Fruit fly (Drosophila melanogaster) whole organism, embryonic: ENCODE measurements around the gene CG31287.

Experiments used
- Ada2b ChIP-seq: fragments of 200-800 bp; sonication (Bioruptor generic); IDR thresholded peaks from 2 replicates; pipeline ENCODE4 v1.3.6; 2022; ENCODE audit warnings: missing biosample characterization, missing genetic modification characterization
- B-H2 ChIP-seq: fragments of 200-800 bp; sonication (Bioruptor generic); optimal IDR thresholded peaks from 2 replicates; lab custom pipeline; 2018; ENCODE audit warnings: missing biosample characterization, mild to moderate bottlenecking, missing genetic modification characterization
- CG1024 ChIP-seq: fragments of 200-800 bp; sonication (Bioruptor generic); IDR thresholded peaks from 2 replicates; pipeline ENCODE4 v1.3.6; 2022; ENCODE audit warnings: missing biosample characterization, missing genetic modification characterization
- CG10274 ChIP-seq: fragments of 200-800 bp; sonication (Bioruptor generic); optimal IDR thresholded peaks from 3 replicates; lab custom pipeline; 2017; ENCODE audit warnings: missing biosample characterization, mild to moderate bottlenecking, missing genetic modification characterization
- CG11723 ChIP-seq: fragments of 200-800 bp; sonication (Bioruptor generic); optimal IDR thresholded peaks from 2 replicates; lab custom pipeline; 2017; ENCODE audit warnings: missing biosample characterization, mild to moderate bottlenecking, missing genetic modification characterization
- CG12071 ChIP-seq: fragments of 200-800 bp; sonication (Bioruptor generic); optimal IDR thresholded peaks from 3 replicates; lab custom pipeline; 2018; ENCODE audit warnings: missing biosample characterization, mild to moderate bottlenecking, missing genetic modification characterization
- CG12104 ChIP-seq: fragments of 200-800 bp; sonication (Bioruptor generic); optimal IDR thresholded peaks from 3 replicates; lab custom pipeline; 2016; ENCODE audit warnings: missing biosample characterization, missing genetic modification characterization
- CG12155 ChIP-seq: fragments of 200-800 bp; sonication (Bioruptor generic); optimal IDR thresholded peaks from 3 replicates; lab custom pipeline; 2016; ENCODE audit warnings: missing biosample characterization, missing genetic modification characterization
- CG14014 ChIP-seq: fragments of 200-800 bp; sonication (Bioruptor generic); IDR thresholded peaks from 2 replicates; pipeline ENCODE4 v1.3.6; 2022; ENCODE audit warnings: missing biosample characterization, missing genetic modification characterization
- CG14860 ChIP-seq: fragments of 200-800 bp; sonication (Bioruptor generic); IDR thresholded peaks from 3 replicates; pipeline ENCODE4 v1.3.6; 2022; ENCODE audit warnings: missing biosample characterization, missing genetic modification characterization; ENCODE audit not compliant: partially characterized antibody
- CG15601 ChIP-seq: fragments of 200-800 bp; sonication (Bioruptor generic); optimal IDR thresholded peaks from 3 replicates; lab custom pipeline; 2019; ENCODE audit warnings: missing biosample characterization, mild to moderate bottlenecking, missing genetic modification characterization, moderate library complexity
- CG1603 ChIP-seq: fragments of 200-800 bp; sonication (Bioruptor generic); optimal IDR thresholded peaks from 2 replicates; lab custom pipeline; 2019; ENCODE audit warnings: missing biosample characterization, mild to moderate bottlenecking, missing genetic modification characterization, moderate library complexity
- CG17186 ChIP-seq: fragments of 200-800 bp; sonication (Bioruptor generic); optimal IDR thresholded peaks from 3 replicates; lab custom pipeline; 2017; ENCODE audit warnings: missing biosample characterization, missing genetic modification reagents, missing genetic modification characterization
- CG17802 ChIP-seq: fragments of 200-800 bp; sonication (Bioruptor generic); optimal IDR thresholded peaks from 2 replicates; lab custom pipeline; 2018; ENCODE audit warnings: missing biosample characterization, mild to moderate bottlenecking, missing genetic modification characterization, moderate library complexity
- CG18599 ChIP-seq: fragments of 200-800 bp; sonication (Bioruptor generic); optimal IDR thresholded peaks from 3 replicates; lab custom pipeline; 2017; ENCODE audit warnings: missing biosample characterization, missing genetic modification characterization, mild to moderate bottlenecking, moderate library complexity, missing genetic modification reagents
- CG2129 ChIP-seq: fragments of 200-800 bp; sonication (Bioruptor generic); IDR thresholded peaks from 2 replicates; pipeline ENCODE4 v1.3.6; 2022; ENCODE audit warnings: missing biosample characterization, missing genetic modification characterization; ENCODE audit not compliant: partially characterized antibody
- CG3847 ChIP-seq: fragments of 200-800 bp; sonication (Bioruptor generic); IDR thresholded peaks from 2 replicates; pipeline ENCODE4 v1.3.6; 2022; ENCODE audit warnings: missing biosample characterization, missing genetic modification characterization
- CG4424 ChIP-seq: fragments of 200-800 bp; sonication (Bioruptor generic); optimal IDR thresholded peaks from 3 replicates; lab custom pipeline; 2016; ENCODE audit warnings: missing biosample characterization, missing genetic modification characterization
- CG7987 ChIP-seq: fragments of 200-800 bp; sonication (Bioruptor generic); optimal IDR thresholded peaks from 2 replicates; lab custom pipeline; 2018; ENCODE audit warnings: missing biosample characterization, mild to moderate bottlenecking, missing genetic modification characterization, moderate library complexity
- CG8359 ChIP-seq: fragments of 200-800 bp; sonication (Bioruptor generic); optimal IDR thresholded peaks from 2 replicates; lab custom pipeline; 2017; ENCODE audit warnings: missing biosample characterization, mild to moderate bottlenecking, missing genetic modification characterization, borderline replicate concordance
- CG9215 ChIP-seq: fragments of 200-800 bp; sonication (Bioruptor generic); IDR thresholded peaks from 2 replicates; pipeline ENCODE4 v1.3.6; 2022; ENCODE audit warnings: missing biosample characterization, missing genetic modification characterization
- CG9437 ChIP-seq: fragments of 200-800 bp; sonication (Bioruptor generic); optimal IDR thresholded peaks from 2 replicates; lab custom pipeline; 2018; ENCODE audit warnings: missing biosample characterization, mild to moderate bottlenecking, missing genetic modification characterization
- Elba2 ChIP-seq: fragments of 200-800 bp; sonication (Bioruptor generic); optimal IDR thresholded peaks from 3 replicates; lab custom pipeline; 2016; ENCODE audit warnings: missing biosample characterization, missing genetic modification characterization
- Ets65A ChIP-seq: fragments of 200-800 bp; sonication (Bioruptor generic); peaks from one replicate; lab custom pipeline; 2016; ENCODE audit warnings: missing biosample characterization, missing genetic modification characterization
- Hr78 ChIP-seq, 2 experiments: fragments of 200-800 bp in 1 of 2; fragments of >200 bp in 1 of 2; sonication (Bioruptor generic) in 1 of 2; optimal IDR thresholded peaks; 2 replicates each; lab custom pipeline; 2017 to 2019; ENCODE audit warnings: missing biosample characterization in 2 of 2, missing genetic modification characterization in 2 of 2, mild to moderate bottlenecking in 1 of 2, moderate library complexity in 1 of 2
- MBD-R2 ChIP-seq: fragments of 200-800 bp; sonication (Bioruptor generic); IDR thresholded peaks from 2 replicates; pipeline ENCODE4 v1.3.6; 2022; ENCODE audit warnings: missing biosample characterization, missing genetic modification characterization
- Mes4 ChIP-seq: fragments of 200-800 bp; sonication (Bioruptor generic); optimal IDR thresholded peaks from 2 replicates; lab custom pipeline; 2016; ENCODE audit warnings: missing biosample characterization, missing genetic modification characterization
- NfI ChIP-seq: fragments of 200-800 bp; sonication (Bioruptor generic); optimal IDR thresholded peaks from 3 replicates; lab custom pipeline; 2018; ENCODE audit warnings: missing biosample characterization, mild to moderate bottlenecking, missing genetic modification characterization, moderate library complexity
- Side ChIP-seq: fragments of 200-800 bp; sonication (Bioruptor generic); optimal IDR thresholded peaks from 2 replicates; lab custom pipeline; 2016; ENCODE audit warnings: missing biosample characterization, missing genetic modification characterization
- Six4 ChIP-seq: fragments of 200-800 bp; sonication (Bioruptor generic); optimal IDR thresholded peaks from 2 replicates; lab custom pipeline; 2016; ENCODE audit warnings: missing biosample characterization, missing genetic modification characterization
- abd-A ChIP-seq: fragments of 200-800 bp; sonication (Bioruptor generic); optimal IDR thresholded peaks from 3 replicates; lab custom pipeline; 2019; ENCODE audit warnings: missing biosample characterization, mild to moderate bottlenecking, missing genetic modification characterization, moderate library complexity
- ase ChIP-seq: fragments of 200-800 bp; sonication (Bioruptor generic); IDR thresholded peaks from 3 replicates; pipeline ENCODE4 v1.3.6; 2022; ENCODE audit warnings: missing biosample characterization, missing genetic modification characterization
- ash1 ChIP-seq: fragments of 200-800 bp; sonication (Bioruptor generic); optimal IDR thresholded peaks from 2 replicates; lab custom pipeline; 2018; ENCODE audit warnings: missing biosample characterization, mild to moderate bottlenecking, missing genetic modification characterization
- btn ChIP-seq: fragments of 200-800 bp; sonication (Bioruptor generic); optimal IDR thresholded peaks from 2 replicates; lab custom pipeline; 2016; ENCODE audit warnings: missing biosample characterization, missing genetic modification characterization
- chm ChIP-seq: fragments of 200-800 bp; sonication (Bioruptor generic); IDR thresholded peaks from 2 replicates; pipeline ENCODE4 v1.3.6; 2022; ENCODE audit warnings: missing biosample characterization, missing genetic modification characterization
- chn ChIP-seq: fragments of 200-800 bp; sonication (Bioruptor generic); optimal IDR thresholded peaks from 2 replicates; lab custom pipeline; 2016; ENCODE audit warnings: missing biosample characterization, missing genetic modification characterization
- ci ChIP-seq: fragments of 200-800 bp; sonication (Bioruptor generic); IDR thresholded peaks from 3 replicates; pipeline ENCODE4 v1.3.6; 2022; ENCODE audit warnings: missing biosample characterization, missing genetic modification characterization
- emc ChIP-seq: fragments of 200-800 bp; sonication (Bioruptor generic); optimal IDR thresholded peaks from 2 replicates; lab custom pipeline; 2016; ENCODE audit warnings: missing biosample characterization, missing genetic modification characterization
- fd102C ChIP-seq: fragments of 200-800 bp; sonication (Bioruptor generic); optimal IDR thresholded peaks from 2 replicates; lab custom pipeline; 2018; ENCODE audit warnings: missing biosample characterization, mild to moderate bottlenecking, missing genetic modification characterization, moderate library complexity
- grau ChIP-seq: fragments of 200-800 bp; optimal IDR thresholded peaks from 3 replicates; lab custom pipeline; 2019; ENCODE audit warnings: missing biosample characterization, mild to moderate bottlenecking, missing genetic modification characterization, moderate library complexity
- hth ChIP-seq: fragments of >200 bp; optimal IDR thresholded peaks from 2 replicates; lab custom pipeline; 2017; ENCODE audit warnings: inconsistent platforms
- ken ChIP-seq: fragments of 200-800 bp; sonication (Bioruptor generic); IDR thresholded peaks from 3 replicates; pipeline ENCODE4 v1.3.6; 2022; ENCODE audit warnings: missing biosample characterization, missing genetic modification characterization
- klu ChIP-seq: fragments of 200-800 bp; sonication (Bioruptor generic); IDR thresholded peaks from 2 replicates; pipeline ENCODE4 v1.3.6; 2022; ENCODE audit warnings: missing biosample characterization, missing genetic modification characterization
- knrl ChIP-seq: fragments of 200-800 bp; sonication (Bioruptor generic); IDR thresholded peaks from 3 replicates; pipeline ENCODE4 v1.3.6; 2022; ENCODE audit warnings: missing biosample characterization, missing genetic modification characterization; ENCODE audit not compliant: partially characterized antibody
- lbe ChIP-seq: fragments of 200-800 bp; sonication (Bioruptor generic); optimal IDR thresholded peaks from 2 replicates; lab custom pipeline; 2016; ENCODE audit warnings: missing biosample characterization, mild to moderate bottlenecking, missing genetic modification characterization
- pros ChIP-seq: fragments of 200-800 bp; sonication (Bioruptor generic); optimal IDR thresholded peaks from 3 replicates; lab custom pipeline; 2019; ENCODE audit warnings: missing biosample characterization, mild to moderate bottlenecking, missing genetic modification characterization, moderate library complexity
- psq ChIP-seq: fragments of 200-800 bp; sonication (Bioruptor generic); optimal IDR thresholded peaks from 2 replicates; lab custom pipeline; 2017; ENCODE audit warnings: missing biosample characterization, missing genetic modification characterization
- tgo ChIP-seq: fragments of 200-800 bp; sonication (Bioruptor generic); IDR thresholded peaks from 3 replicates; pipeline ENCODE4 v1.3.6; 2022; ENCODE audit warnings: missing biosample characterization, missing genetic modification characterization
- wor ChIP-seq: fragments of 200-800 bp; sonication (Bioruptor generic); IDR thresholded peaks from 2 replicates; pipeline ENCODE4 v1.3.6; 2022; ENCODE audit warnings: missing biosample characterization, missing genetic modification characterization

CG31287 gene

DNA sequence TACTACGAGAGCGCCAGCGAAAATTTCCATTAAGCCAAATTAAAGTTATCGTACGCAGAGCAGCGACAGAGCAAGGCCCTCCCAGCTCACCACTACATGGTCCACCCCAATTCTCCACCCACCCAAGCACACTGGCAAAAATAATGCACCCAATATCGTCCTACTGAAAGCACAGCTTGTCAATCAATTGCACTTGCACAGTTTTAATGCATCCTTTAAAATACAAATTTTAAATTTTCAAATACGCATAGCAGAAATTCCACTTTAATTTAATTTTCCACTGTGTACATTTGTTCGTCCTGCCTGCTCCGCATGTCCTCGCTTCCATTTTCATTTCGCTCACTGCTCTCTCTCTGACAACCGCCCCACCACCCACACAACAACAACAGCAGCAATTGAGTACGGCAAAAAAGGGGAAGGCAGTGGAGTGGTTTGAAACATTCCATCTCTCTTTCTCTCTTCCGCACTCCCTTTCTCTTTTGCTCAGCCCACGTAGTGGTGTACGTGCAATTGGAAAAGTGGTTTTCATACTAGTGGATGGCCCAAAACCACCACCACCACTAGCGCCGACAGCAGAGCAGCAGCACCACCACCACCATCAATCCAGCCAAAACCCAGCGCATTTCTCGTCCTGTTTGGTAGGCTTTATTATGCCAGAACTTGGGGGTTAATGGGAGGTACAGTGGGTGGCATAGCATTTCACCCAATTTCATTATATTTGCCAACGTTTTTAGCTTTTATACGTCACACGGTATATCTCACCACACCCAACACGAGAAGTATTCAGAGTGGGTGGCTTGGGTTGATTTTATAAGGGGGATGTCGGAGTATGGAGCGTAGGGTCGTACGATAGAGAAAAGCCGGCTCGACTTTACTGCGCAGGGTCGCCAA is 44.7 kb downstream of the CG31287 start (continued):
- TF ChIP-seq CG9437 (GFP tag; lab: Kevin White, UChicago) (peak; percentile 42), CG10274 (peak; percentile 79), CG12104 (GFP tag; lab: Kevin White, UChicago) (peak; percentile 82), CG1024 (GFP tag; lab: Robert Waterston, UW) (peak; percentile 76), klu (peak; percentile 76), B-H2 (GFP tag; lab: Kevin White, UChicago) (peak; percentile 65), CG12071 (GFP tag; lab: Kevin White, UChicago) (peak; percentile 92), CG18599 (GFP tag; lab: Kevin White, UChicago) (peak; percentile 99), fd102C (no peak), CG17186 (peak; percentile 31), Ets65A (peak; percentile 93), CG7987 (GFP tag; lab: Kevin White, UChicago) (peak; percentile 80), NfI (peak; percentile 64), ase (peak; percentile 56; the same call in 1 of the 3 replicates), wor (peak; percentile 41; the same call in 1 of the 2 replicates), lbe (GFP tag; lab: Kevin White, UChicago) (no peak), MBD-R2 (GFP tag; lab: Robert Waterston, UW) (peak; percentile 48; the same call in 1 of the 2 replicates), Ada2b (GFP tag; lab: Robert Waterston, UW) (peak; percentile 92), grau (tag; lab: Kevin White, UChicago) (peak; percentile 77), CG1603 (tag; lab: Kevin White, UChicago) (peak; percentile 40), CG11723 (peak; percentile 56), emc (GFP tag; lab: Kevin White, UChicago) (peak; percentile 68), CG14860 (no peak), chm (GFP tag; lab: Robert Waterston, UW) (peak; percentile 91), CG8359 (peak; percentile 76), knrl (GFP tag; lab: Robert Waterston, UW) (no peak), tgo (GFP tag; lab: Robert Waterston, UW) (peak; percentile 66; the same call in 2 of the 3 replicates), CG3847 (GFP tag; lab: Robert Waterston, UW) (peak; percentile 54), CG4424 (GFP tag; lab: Kevin White, UChicago) (peak; percentile 88), ken (GFP tag; lab: Robert Waterston, UW) (no peak), ci (peak; percentile 67), CG15601 (tag; lab: Kevin White, UChicago) (peak; percentile 58), pros (GFP tag; lab: Kevin White, UChicago) (peak; percentile 67), chn (GFP tag; lab: Kevin White, UChicago) (no peak), Mes4 (no peak), Side (peak; percentile 34), CG9215 (GFP tag; lab: Robert Waterston, UW) (peak; percentile 83), CG12155 (GFP tag; lab: Kevin White, UChicago) (peak; percentile 60), CG2129 (GFP tag; lab: Robert Waterston, UW) (no peak), CG17802 (tag; lab: Kevin White, UChicago) (peak; percentile 69), ash1 (GFP tag; lab: Kevin White, UChicago) (no peak), btn (GFP tag; lab: Kevin White, UChicago) (peak; percentile 69), Six4 (peak; percentile 65), hth (lab: Kevin White, UChicago) (no peak), Hr78 (GFP tag; optimal IDR thresholded peaks at IDR 0.05; lab: Kevin White, UChicago) (no peak), abd-A (tag; lab: Kevin White, UChicago) (no peak), Elba2 (GFP tag; lab: Kevin White, UChicago) (no peak), psq (no peak), CG14014 (0 out of 2 replicates have a peak, but pooled peaks have one; percentile 35)
